Worm (Caenorhabditis elegans) whole organism, late embryonic: ENCODE results near the gene ZC21.6.

Experiments
- C08G9.2 ChIP-seq: sonication (generic microtip); optimal IDR thresholded peaks from 2 replicates; lab custom pipeline; 2016; ENCODE audit warnings: mild to moderate bottlenecking, missing genetic modification characterization, moderate library complexity, missing compliant biosample characterization
- F13H6.1 ChIP-seq: sonication (generic microtip); optimal IDR thresholded peaks from 2 replicates; lab custom pipeline; 2016; ENCODE audit warnings: missing genetic modification characterization, missing compliant biosample characterization
- ceh-2 ChIP-seq: sonication (generic microtip); optimal IDR thresholded peaks from 2 replicates; lab custom pipeline; 2016; ENCODE audit warnings: missing genotype, missing genetic modification characterization, missing compliant biosample characterization
- ceh-22 ChIP-seq: sonication (generic microtip); optimal IDR thresholded peaks from 2 replicates; lab custom pipeline; 2017; ENCODE audit warnings: missing biosample characterization, missing genetic modification characterization
- ceh-34 ChIP-seq: sonication (generic microtip); optimal IDR thresholded peaks from 2 replicates; lab custom pipeline; 2016; ENCODE audit warnings: mild to moderate bottlenecking, missing genetic modification characterization, missing compliant biosample characterization
- ceh-45 ChIP-seq: fragments of 200-800 bp; sonication (Bioruptor generic); IDR thresholded peaks from 2 replicates; pipeline ENCODE4 v1.3.6; 2022; ENCODE audit warnings: missing genetic modification reagents, missing genetic modification characterization, missing compliant biosample characterization
- ceh-6 ChIP-seq: fragments of 200-800 bp; sonication (Bioruptor generic); optimal IDR thresholded peaks from 2 replicates; lab custom pipeline; 2018; ENCODE audit warnings: mild to moderate bottlenecking, missing genetic modification characterization, missing compliant biosample characterization
- ceh-9 ChIP-seq: sonication (generic microtip); optimal IDR thresholded peaks from 2 replicates; lab custom pipeline; 2016; ENCODE audit warnings: mild to moderate bottlenecking, missing genetic modification characterization, inconsistent platforms, missing compliant biosample characterization
- che-1 ChIP-seq: sonication (generic microtip); optimal IDR thresholded peaks from 2 replicates; lab custom pipeline; 2016; ENCODE audit warnings: mild to moderate bottlenecking, missing genetic modification characterization, missing compliant biosample characterization
- elt-2 ChIP-seq: sonication (generic microtip); optimal IDR thresholded peaks from 2 replicates; lab custom pipeline; 2016; ENCODE audit warnings: missing genetic modification reagents, missing genetic modification characterization, missing compliant biosample characterization
- ets-4 ChIP-seq: sonication (generic microtip); optimal IDR thresholded peaks from 2 replicates; lab custom pipeline; 2016; ENCODE audit warnings: missing genetic modification characterization, missing compliant biosample characterization
- eyg-1 ChIP-seq: sonication (generic microtip); optimal IDR thresholded peaks from 2 replicates; lab custom pipeline; 2016; ENCODE audit warnings: missing genotype, missing genetic modification characterization, missing compliant biosample characterization
- gmeb-2 ChIP-seq: sonication (generic microtip); optimal IDR thresholded peaks from 2 replicates; lab custom pipeline; 2016; ENCODE audit warnings: missing genetic modification characterization, inconsistent platforms, missing compliant biosample characterization
- hlh-13 ChIP-seq: fragments of 200-800 bp; sonication (Bioruptor generic); optimal IDR thresholded peaks from 2 replicates; lab custom pipeline; 2018; ENCODE audit warnings: mild to moderate bottlenecking, missing genetic modification characterization, missing compliant biosample characterization
- hlh-8 ChIP-seq: sonication (generic microtip); optimal IDR thresholded peaks from 2 replicates; lab custom pipeline; 2016; ENCODE audit warnings: missing genotype, missing genetic modification characterization, missing compliant biosample characterization
- lim-6 ChIP-seq: sonication (generic microtip); optimal IDR thresholded peaks from 2 replicates; lab custom pipeline; 2016; ENCODE audit warnings: missing genetic modification characterization, missing compliant biosample characterization
- madf-2 ChIP-seq: sonication (generic microtip); optimal IDR thresholded peaks from 2 replicates; lab custom pipeline; 2017; ENCODE audit warnings: missing genetic modification characterization, missing compliant biosample characterization
- mec-3 ChIP-seq: sonication (generic microtip); optimal IDR thresholded peaks from 2 replicates; lab custom pipeline; 2016; ENCODE audit warnings: borderline replicate concordance, missing genetic modification characterization, missing compliant biosample characterization
- nhr-232 ChIP-seq: sonication (generic microtip); optimal IDR thresholded peaks from 2 replicates; lab custom pipeline; 2016; ENCODE audit warnings: missing genetic modification characterization, missing compliant biosample characterization
- odd-2 ChIP-seq: sonication (generic microtip); optimal IDR thresholded peaks from 2 replicates; lab custom pipeline; 2017; ENCODE audit warnings: antibody characterized with exemption, mild to moderate bottlenecking, missing genetic modification characterization, missing compliant biosample characterization
- pag-3 ChIP-seq: sonication (generic microtip); optimal IDR thresholded peaks from 2 replicates; lab custom pipeline; 2016; ENCODE audit warnings: missing compliant biosample characterization, missing genetic modification characterization, borderline replicate concordance
- pat-9 ChIP-seq: fragments of 200-800 bp; sonication (Bioruptor generic); optimal IDR thresholded peaks from 2 replicates; lab custom pipeline; 2018; ENCODE audit warnings: mild to moderate bottlenecking, missing genetic modification characterization, moderate library complexity, missing compliant biosample characterization
- pax-1 ChIP-seq: fragments of 150-350 bp; optimal IDR thresholded peaks from 2 replicates; lab custom pipeline; 2014; ENCODE audit warnings: missing biosample characterization, missing genetic modification characterization
- pha-4 ChIP-seq: fragments of 150-350 bp; optimal IDR thresholded peaks from 2 replicates; lab custom pipeline; 2018; ENCODE audit warnings: missing biosample characterization, missing genetic modification reagents, missing genetic modification characterization
- ref-2 ChIP-seq: sonication (generic microtip); optimal IDR thresholded peaks from 2 replicates; lab custom pipeline; 2016; ENCODE audit warnings: missing genetic modification characterization, missing compliant biosample characterization
- rnt-1 ChIP-seq: sonication (generic microtip); optimal IDR thresholded peaks from 2 replicates; lab custom pipeline; 2016; ENCODE audit warnings: missing genetic modification characterization, missing compliant biosample characterization
- sox-2 ChIP-seq: fragments of 200-800 bp; sonication (Bioruptor generic); IDR thresholded peaks from 2 replicates; pipeline ENCODE4 v1.3.6; 2022; ENCODE audit warnings: missing genetic modification reagents, missing genetic modification characterization, missing compliant biosample characterization
- sox-4 ChIP-seq: sonication (generic microtip); optimal IDR thresholded peaks from 2 replicates; lab custom pipeline; 2017; ENCODE audit warnings: mild to moderate bottlenecking, missing genetic modification characterization, inconsistent platforms, missing compliant biosample characterization
- ttx-3 ChIP-seq: sonication (generic microtip); optimal IDR thresholded peaks from 2 replicates; lab custom pipeline; 2016; ENCODE audit warnings: missing genetic modification reagents, missing genetic modification characterization, missing compliant biosample characterization
- unc-3 ChIP-seq, 2 experiments: fragments of 200-800 bp in 1 of 2; sonication (Bioruptor generic) in 1 of 2; sonication (generic microtip) in 1 of 2; conservative IDR thresholded peaks in 1 of 2; optimal IDR thresholded peaks in 1 of 2; 2 replicates each; pipeline versions ENCODE4 v1.3.6 to Lab custom; 2016 to 2022; ENCODE audit warnings: missing compliant biosample characterization in 2 of 2, missing genetic modification characterization in 2 of 2, missing genetic modification reagents in 1 of 2
- unc-42 ChIP-seq: sonication (generic microtip); optimal IDR thresholded peaks from 2 replicates; lab custom pipeline; 2016; ENCODE audit warnings: missing genotype, missing genetic modification characterization, missing compliant biosample characterization
- unc-86 ChIP-seq: sonication (generic microtip); optimal IDR thresholded peaks from 2 replicates; lab custom pipeline; 2016; ENCODE audit warnings: missing genetic modification characterization, missing compliant biosample characterization

The ZC21.6 gene

ce11 chrIII:8574299-8574698 lies 28.9 kb upstream of the ZC21.6 start:
- TF ChIP-seq elt-2 (tag; lab: Kevin White, UChicago) (peak; percentile 66), nhr-232 (no peak), hlh-13 (GFP tag; lab: Kevin White, UChicago) (no peak)

ce11 chrIII:8573869-8574268 lies 28.5 kb upstream of the ZC21.6 start:
- TF ChIP-seq eyg-1 (tag; lab: Kevin White, UChicago) (no peak), gmeb-2 (tag; lab: Kevin White, UChicago) (no peak), unc-42 (tag; lab: Kevin White, UChicago) (no peak), ceh-2 (tag; lab: Kevin White, UChicago) (no peak), unc-86 (tag; lab: Kevin White, UChicago) (no peak), hlh-8 (tag; lab: Kevin White, UChicago) (no peak), pha-4 (no peak), sox-4 (tag; lab: Kevin White, UChicago) (no peak), ceh-45 (GFP tag; lab: Robert Waterston, UW) (no peak), mec-3 (tag; lab: Kevin White, UChicago) (no peak)
- TF ChIP-seq, all 69 proteins: peak for 0

- TF ChIP-seq pag-3 (tag; lab: Kevin White, UChicago) (no peak), odd-2 (no peak), ets-4 (tag; lab: Kevin White, UChicago) (no peak), F13H6.1 (no peak), C08G9.2 (tag; lab: Kevin White, UChicago) (no peak), unc-86 (tag; lab: Kevin White, UChicago) (no peak), rnt-1 (tag; lab: Kevin White, UChicago) (no peak)
These were observed 27.9 kb upstream of the ZC21.6 start for ce11 chrIII:8573301-8573700.

ce11 chrIII:8571845-8572244 lies 26.4 kb upstream of the ZC21.6 start:
- TF ChIP-seq unc-42 (tag; lab: Kevin White, UChicago) (peak; percentile 65), mec-3 (tag; lab: Kevin White, UChicago) (no peak), ceh-34 (tag; lab: Kevin White, UChicago) (no peak), hlh-13 (GFP tag; lab: Kevin White, UChicago) (no peak), ceh-22 (tag; lab: Kevin White, UChicago) (no peak), ceh-6 (GFP tag; lab: Kevin White, UChicago) (no peak), pat-9 (tag; lab: Kevin White, UChicago) (no peak), ref-2 (tag; lab: Kevin White, UChicago) (peak; percentile 3)

- TF ChIP-seq che-1 (no peak), lim-6 (tag; lab: Kevin White, UChicago) (no peak), hlh-13 (GFP tag; lab: Kevin White, UChicago) (no peak), rnt-1 (tag; lab: Kevin White, UChicago) (no peak), ceh-34 (tag; lab: Kevin White, UChicago) (no peak), pha-4 (no peak), ceh-9 (tag; lab: Kevin White, UChicago) (no peak), sox-2 (no peak)
These were observed 24.9 kb upstream of the ZC21.6 start for ce11 chrIII:8570289-8570688.

ce11 chrIII:8564372-8564771 lies 19.0 kb upstream of the ZC21.6 start:
- TF ChIP-seq rnt-1 (tag; lab: Kevin White, UChicago), result no peak
- TF ChIP-seq madf-2 (tag; lab: Kevin White, UChicago), result no peak
- no peak for TF ChIP-seq ceh-45 (GFP tag; lab: Robert Waterston, UW)
- no peak for TF ChIP-seq ttx-3 (tag; lab: Kevin White, UChicago)
- no peak for TF ChIP-seq mec-3 (tag; lab: Kevin White, UChicago)
- no peak for TF ChIP-seq F13H6.1
- no peak for TF ChIP-seq pax-1
- TF ChIP-seq unc-3 (GFP tag; conservative IDR thresholded peaks at IDR 0.05; lab: Robert Waterston, UW), result no peak
- no peak for TF ChIP-seq unc-3 (tag; optimal IDR thresholded peaks at IDR 0.05; lab: Kevin White, UChicago)
